Fruit fly (Drosophila melanogaster) whole organism, adult: ENCODE data around the gene MYPT-75D.

Source experiments
- CG11617 ChIP-seq: fragments of 200-800 bp; sonication (Bioruptor generic); optimal IDR thresholded peaks from 2 replicates; lab custom pipeline; 2017; ENCODE audit warnings: mild to moderate bottlenecking, missing biosample characterization, missing genetic modification reagents, missing genetic modification characterization
- CG12768 ChIP-seq: fragments of 200-800 bp; sonication (Bioruptor generic); optimal IDR thresholded peaks from 2 replicates; lab custom pipeline; 2017; ENCODE audit warnings: missing biosample characterization, missing genetic modification characterization, mild to moderate bottlenecking, moderate library complexity, missing genetic modification reagents
- CG14711 ChIP-seq: fragments of 200-800 bp; sonication (Bioruptor generic); optimal IDR thresholded peaks from 2 replicates; lab custom pipeline; 2018; ENCODE audit warnings: missing biosample characterization, mild to moderate bottlenecking, missing genetic modification characterization, moderate library complexity
- CG1620 ChIP-seq: fragments of 200-800 bp; sonication (Bioruptor generic); optimal IDR thresholded peaks from 2 replicates; lab custom pipeline; 2016; ENCODE audit warnings: missing biosample characterization, missing genetic modification characterization
- CG33017 ChIP-seq: fragments of 200-800 bp; sonication (Bioruptor generic); optimal IDR thresholded peaks from 2 replicates; lab custom pipeline; 2018; ENCODE audit warnings: missing biosample characterization, mild to moderate bottlenecking, missing genetic modification characterization, moderate library complexity
- CG5204 ChIP-seq: fragments of 200-800 bp; sonication (Bioruptor generic); optimal IDR thresholded peaks from 2 replicates; lab custom pipeline; 2016; ENCODE audit warnings: missing biosample characterization, missing genetic modification characterization
- CG7045 ChIP-seq: fragments of 200-800 bp; sonication (Bioruptor generic); optimal IDR thresholded peaks from 2 replicates; lab custom pipeline; 2017; ENCODE audit warnings: missing biosample characterization, mild to moderate bottlenecking, missing genetic modification characterization
- CG7101 ChIP-seq: fragments of 200-800 bp; sonication (Bioruptor generic); optimal IDR thresholded peaks from 2 replicates; lab custom pipeline; 2018; ENCODE audit warnings: missing biosample characterization, mild to moderate bottlenecking, missing genetic modification characterization, moderate library complexity
- Clk ChIP-seq: fragments of 200-800 bp; sonication (Bioruptor generic); optimal IDR thresholded peaks from 2 replicates; lab custom pipeline; 2017; ENCODE audit warnings: missing biosample characterization, missing genetic modification characterization
- Crg-1 ChIP-seq: fragments of 200-800 bp; sonication (Bioruptor generic); optimal IDR thresholded peaks from 2 replicates; lab custom pipeline; 2016; ENCODE audit warnings: missing biosample characterization, missing genetic modification characterization
- Hr96 ChIP-seq: fragments of 200-800 bp; sonication (Bioruptor generic); optimal IDR thresholded peaks from 2 replicates; lab custom pipeline; 2016; ENCODE audit warnings: missing biosample characterization, missing genetic modification characterization
- Mnt ChIP-seq: fragments of 200-800 bp; sonication (Bioruptor generic); optimal IDR thresholded peaks from 2 replicates; lab custom pipeline; 2016; ENCODE audit warnings: missing biosample characterization, mild to moderate bottlenecking, missing genetic modification characterization
- bab1 ChIP-seq: fragments of 200-800 bp; sonication (Bioruptor generic); optimal IDR thresholded peaks from 3 replicates; lab custom pipeline; 2019; ENCODE audit warnings: missing biosample characterization, mild to moderate bottlenecking, missing genetic modification characterization, moderate library complexity
- cic ChIP-seq: fragments of 200-800 bp; sonication (Bioruptor generic); optimal IDR thresholded peaks from 2 replicates; lab custom pipeline; 2017; ENCODE audit warnings: missing biosample characterization, mild to moderate bottlenecking, missing genetic modification characterization, moderate library complexity
- cnc ChIP-seq, 2 experiments: fragments of >200 bp; optimal IDR thresholded peaks; 2 replicates each; lab custom pipeline; 2017
- kay ChIP-seq: fragments of 200-800 bp; sonication (Bioruptor generic); peaks from one replicate; lab custom pipeline; 2016; ENCODE audit warnings: missing biosample characterization, missing genetic modification characterization, borderline replicate concordance
- ovo ChIP-seq: fragments of 200-800 bp; sonication (Bioruptor generic); optimal IDR thresholded peaks from 2 replicates; lab custom pipeline; 2016; ENCODE audit warnings: missing biosample characterization, missing genetic modification characterization
- pad ChIP-seq: fragments of 200-800 bp; sonication (Bioruptor generic); optimal IDR thresholded peaks from 3 replicates; lab custom pipeline; 2017; ENCODE audit warnings: missing biosample characterization, missing genetic modification characterization, mild to moderate bottlenecking, moderate library complexity, missing genetic modification reagents
- tj ChIP-seq: fragments of 200-800 bp; sonication (Bioruptor generic); optimal IDR thresholded peaks from 3 replicates; lab custom pipeline; 2017; ENCODE audit warnings: missing biosample characterization, mild to moderate bottlenecking, missing genetic modification characterization, moderate library complexity
- toe ChIP-seq: fragments of 200-800 bp; sonication (Bioruptor generic); optimal IDR thresholded peaks from 2 replicates; lab custom pipeline; 2016; ENCODE audit warnings: missing biosample characterization, missing genetic modification characterization

Gene MYPT-75D

DNA sequence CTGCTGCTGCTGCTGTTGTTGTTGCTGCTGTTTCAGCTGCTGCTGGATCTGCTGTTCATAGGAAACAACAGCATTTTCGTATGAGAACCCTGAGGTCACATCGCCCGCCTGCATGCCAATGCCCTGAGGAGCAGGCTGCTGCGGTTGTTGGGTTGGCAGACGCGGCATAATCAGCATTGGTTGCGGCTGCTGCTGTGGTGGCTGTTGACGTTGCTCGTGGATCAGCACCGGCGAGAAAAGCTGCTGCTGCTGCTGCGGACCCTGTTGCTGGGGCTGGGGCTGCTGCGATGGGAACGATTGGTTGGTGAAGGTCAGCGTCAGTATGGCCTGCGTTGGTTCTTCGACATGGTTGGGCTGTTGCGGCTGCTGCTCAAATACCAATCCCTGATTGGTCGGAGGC is 44.1 kb downstream of the MYPT-75D start:
- TF ChIP-seq pad (GFP tag; lab: Kevin White, UChicago), result no peak
- no peak for TF ChIP-seq Mnt
- TF ChIP-seq CG11617, result no peak
- TF ChIP-seq CG14711 (tag; lab: Kevin White, UChicago), result no peak
- TF ChIP-seq CG12768 (GFP tag; lab: Kevin White, UChicago), result no peak
- TF ChIP-seq CG1620 (GFP tag; lab: Kevin White, UChicago), result no peak
- TF ChIP-seq cic (GFP tag; lab: Kevin White, UChicago), result no peak
- TF ChIP-seq Clk (GFP tag; lab: Kevin White, UChicago), result no peak
- TF ChIP-seq CG5204 (GFP tag; lab: Kevin White, UChicago), result no peak
- TF ChIP-seq tj (GFP tag; lab: Kevin White, UChicago), result no peak
- TF ChIP-seq cnc (optimal IDR thresholded peaks at IDR 0.05; lab: Kevin White, UChicago), result no peak
- no peak for TF ChIP-seq kay
- TF ChIP-seq bab1 (GFP tag; lab: Kevin White, UChicago), result no peak
- no peak for TF ChIP-seq CG33017
- no peak for TF ChIP-seq toe (GFP tag; lab: Kevin White, UChicago)

dm6 chr3L:18672203-18672602 is 46.4 kb downstream of the MYPT-75D start:
- TF ChIP-seq CG14711 (tag; lab: Kevin White, UChicago) (peak; percentile 6), Hr96 (GFP tag; lab: Kevin White, UChicago) (peak; percentile 57), CG1620 (GFP tag; lab: Kevin White, UChicago) (peak; percentile 44), CG7045 (GFP tag; lab: Kevin White, UChicago) (peak; percentile 36), pad (GFP tag; lab: Kevin White, UChicago) (peak; percentile 36), tj (GFP tag; lab: Kevin White, UChicago) (peak; percentile 40), bab1 (GFP tag; lab: Kevin White, UChicago) (peak; percentile 58), toe (GFP tag; lab: Kevin White, UChicago) (peak; percentile 20), CG11617 (peak; percentile 71), CG7101 (tag; lab: Kevin White, UChicago) (peak; percentile 41), Clk (GFP tag; lab: Kevin White, UChicago) (no peak), cic (GFP tag; lab: Kevin White, UChicago) (no peak), Mnt (peak; percentile 83), CG12768 (GFP tag; lab: Kevin White, UChicago) (peak; percentile 35), ovo (GFP tag; lab: Kevin White, UChicago) (no peak), Crg-1 (GFP tag; lab: Kevin White, UChicago) (no peak), cnc (optimal IDR thresholded peaks at IDR 0.05; lab: Kevin White, UChicago) (no peak), CG5204 (GFP tag; lab: Kevin White, UChicago) (no peak)

- TF ChIP-seq Clk (GFP tag; lab: Kevin White, UChicago) (no peak), kay (no peak), CG7045 (GFP tag; lab: Kevin White, UChicago) (no peak), Hr96 (GFP tag; lab: Kevin White, UChicago) (peak; percentile 61), CG5204 (GFP tag; lab: Kevin White, UChicago) (no peak), Mnt (peak; percentile 43), CG11617 (no peak), Crg-1 (GFP tag; lab: Kevin White, UChicago) (peak; percentile 31), CG7101 (tag; lab: Kevin White, UChicago) (peak; percentile 31), CG33017 (peak; percentile 12), toe (GFP tag; lab: Kevin White, UChicago) (peak; percentile 24), bab1 (GFP tag; lab: Kevin White, UChicago) (peak; percentile 47), pad (GFP tag; lab: Kevin White, UChicago) (peak; percentile 29), CG12768 (GFP tag; lab: Kevin White, UChicago) (peak; percentile 41), tj (GFP tag; lab: Kevin White, UChicago) (no peak), CG14711 (tag; lab: Kevin White, UChicago) (peak; percentile 1), ovo (GFP tag; lab: Kevin White, UChicago) (no peak), cnc (optimal IDR thresholded peaks at IDR 0.05; lab: Kevin White, UChicago) (no peak), cic (GFP tag; lab: Kevin White, UChicago) (peak; percentile 4), CG1620 (GFP tag; lab: Kevin White, UChicago) (peak; percentile 58)
These were observed 47.4 kb downstream of the MYPT-75D start, which contains the start of gene Capr for dm6 chr3L:18672986-18673633. Gene Capr, minus strand, starts transcription at chr3L:18673324.

DNA sequence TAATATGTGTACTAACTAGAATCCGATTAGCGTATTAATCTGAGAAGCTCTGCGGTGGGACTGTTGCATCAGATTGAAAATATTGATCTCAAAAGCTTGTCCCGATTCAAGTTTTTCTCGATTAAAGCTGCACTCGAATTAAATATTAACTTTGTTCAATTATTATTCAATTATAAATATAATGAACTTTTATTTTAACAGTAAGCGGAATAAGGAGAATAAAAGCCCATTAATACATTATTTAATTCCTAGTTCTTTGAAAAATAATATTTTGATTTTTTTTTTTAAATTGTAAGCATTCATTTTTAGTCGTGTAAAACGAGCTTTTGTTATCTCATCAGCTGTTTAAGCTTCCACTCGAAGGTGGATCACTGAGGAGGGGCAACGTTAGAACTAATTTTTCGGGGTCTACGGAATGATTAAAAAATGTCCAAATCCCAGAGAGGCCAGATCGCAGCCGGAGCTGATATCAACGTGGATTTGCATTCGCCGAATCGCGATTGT is 49.7 kb downstream of the MYPT-75D start, which contains the start of the genes GNBP2 and GNBP1:
Gene GNBP2 (minus strand): TSS at position 51 of the 504 bp plus-strand sequence.
Gene GNBP1 (plus strand): TSS at position 438 of the 504 bp plus-strand sequence.
- peak; percentile 33 for TF ChIP-seq Crg-1 (GFP tag; lab: Kevin White, UChicago)
- peak; percentile 13 for TF ChIP-seq Mnt
- no peak for TF ChIP-seq ovo (GFP tag; lab: Kevin White, UChicago)
- no peak for TF ChIP-seq toe (GFP tag; lab: Kevin White, UChicago)
- peak; percentile 92 for TF ChIP-seq CG7101 (tag; lab: Kevin White, UChicago)
- TF ChIP-seq CG11617, result peak; percentile 72
- peak; percentile 26 for TF ChIP-seq cic (GFP tag; lab: Kevin White, UChicago)
- TF ChIP-seq Clk (GFP tag; lab: Kevin White, UChicago), result peak; percentile 2
- no peak for TF ChIP-seq CG1620 (GFP tag; lab: Kevin White, UChicago)
- peak; percentile 55 for TF ChIP-seq tj (GFP tag; lab: Kevin White, UChicago)
- peak; percentile 76 for TF ChIP-seq CG7045 (GFP tag; lab: Kevin White, UChicago)
- TF ChIP-seq CG14711 (tag; lab: Kevin White, UChicago), result peak; percentile 90
- TF ChIP-seq kay, result no peak
- TF ChIP-seq bab1 (GFP tag; lab: Kevin White, UChicago), result peak; percentile 34
- peak; percentile 74 for TF ChIP-seq CG12768 (GFP tag; lab: Kevin White, UChicago)
- no peak for TF ChIP-seq Hr96 (GFP tag; lab: Kevin White, UChicago)
- peak; percentile 64 for TF ChIP-seq pad (GFP tag; lab: Kevin White, UChicago)
- TF ChIP-seq CG33017, result peak; percentile 95
